Fruit fly (Drosophila melanogaster) whole organism, adult: Measurements from ENCODE around the gene AP-2mu.
A peak's percentile ranks its signal among the peaks of the same experiment; 100 is the strongest.

Experiments
- CG14711 ChIP-seq: fragments of 200-800 bp; sonication (Bioruptor generic); optimal IDR thresholded peaks from 2 replicates; lab custom pipeline; 2018; ENCODE audit warnings: missing biosample characterization, mild to moderate bottlenecking, missing genetic modification characterization, moderate library complexity
- Mnt ChIP-seq: fragments of 200-800 bp; sonication (Bioruptor generic); optimal IDR thresholded peaks from 2 replicates; lab custom pipeline; 2016; ENCODE audit warnings: missing biosample characterization, mild to moderate bottlenecking, missing genetic modification characterization
- bab1 ChIP-seq: fragments of 200-800 bp; sonication (Bioruptor generic); optimal IDR thresholded peaks from 3 replicates; lab custom pipeline; 2019; ENCODE audit warnings: missing biosample characterization, mild to moderate bottlenecking, missing genetic modification characterization, moderate library complexity
- cic ChIP-seq: fragments of 200-800 bp; sonication (Bioruptor generic); optimal IDR thresholded peaks from 2 replicates; lab custom pipeline; 2017; ENCODE audit warnings: missing biosample characterization, mild to moderate bottlenecking, missing genetic modification characterization, moderate library complexity
- cnc ChIP-seq, 2 experiments: fragments of >200 bp; optimal IDR thresholded peaks; 2 replicates each; lab custom pipeline; 2017
- kay ChIP-seq: fragments of 200-800 bp; sonication (Bioruptor generic); peaks from one replicate; lab custom pipeline; 2016; ENCODE audit warnings: missing biosample characterization, missing genetic modification characterization, borderline replicate concordance
- ovo ChIP-seq: fragments of 200-800 bp; sonication (Bioruptor generic); optimal IDR thresholded peaks from 2 replicates; lab custom pipeline; 2016; ENCODE audit warnings: missing biosample characterization, missing genetic modification characterization
- tj ChIP-seq: fragments of 200-800 bp; sonication (Bioruptor generic); optimal IDR thresholded peaks from 3 replicates; lab custom pipeline; 2017; ENCODE audit warnings: missing biosample characterization, mild to moderate bottlenecking, missing genetic modification characterization, moderate library complexity

DNA sequence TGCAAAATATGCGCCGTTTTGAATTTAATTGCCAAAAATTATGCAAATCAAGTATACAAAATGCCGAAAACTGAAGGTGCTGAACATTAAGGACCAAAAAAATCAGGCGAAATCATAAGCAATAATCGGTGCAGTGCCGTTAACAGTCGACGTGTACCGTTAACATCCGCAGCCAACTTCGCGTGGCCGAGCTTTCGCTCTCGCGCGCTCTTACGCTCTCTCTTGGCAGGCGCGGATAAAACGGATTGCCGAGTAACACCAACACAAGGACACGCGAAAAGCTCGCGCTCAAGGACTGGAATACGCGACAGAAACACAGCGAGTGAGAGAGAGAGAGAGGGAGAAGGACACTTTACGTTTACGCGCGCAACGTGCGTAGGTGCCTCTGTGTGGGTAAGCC is 7.8 kb downstream of the AP-2mu start:
- TF ChIP-seq CG14711 (tag; lab: Kevin White, UChicago) (no peak), kay (GFP tag; lab: Kevin White, UChicago) (no peak), bab1 (no peak), ovo (GFP tag; lab: Kevin White, UChicago) (no peak), cic (GFP tag; lab: Kevin White, UChicago) (peak; percentile 61), cnc (optimal IDR thresholded peaks at IDR 0.05; lab: Kevin White, UChicago) (no peak), tj (GFP tag; lab: Kevin White, UChicago) (no peak), Mnt (GFP tag; lab: Kevin White, UChicago) (no peak)
